Fruit fly (Drosophila melanogaster): ENCODE results near the gene amrt.

DNA sequence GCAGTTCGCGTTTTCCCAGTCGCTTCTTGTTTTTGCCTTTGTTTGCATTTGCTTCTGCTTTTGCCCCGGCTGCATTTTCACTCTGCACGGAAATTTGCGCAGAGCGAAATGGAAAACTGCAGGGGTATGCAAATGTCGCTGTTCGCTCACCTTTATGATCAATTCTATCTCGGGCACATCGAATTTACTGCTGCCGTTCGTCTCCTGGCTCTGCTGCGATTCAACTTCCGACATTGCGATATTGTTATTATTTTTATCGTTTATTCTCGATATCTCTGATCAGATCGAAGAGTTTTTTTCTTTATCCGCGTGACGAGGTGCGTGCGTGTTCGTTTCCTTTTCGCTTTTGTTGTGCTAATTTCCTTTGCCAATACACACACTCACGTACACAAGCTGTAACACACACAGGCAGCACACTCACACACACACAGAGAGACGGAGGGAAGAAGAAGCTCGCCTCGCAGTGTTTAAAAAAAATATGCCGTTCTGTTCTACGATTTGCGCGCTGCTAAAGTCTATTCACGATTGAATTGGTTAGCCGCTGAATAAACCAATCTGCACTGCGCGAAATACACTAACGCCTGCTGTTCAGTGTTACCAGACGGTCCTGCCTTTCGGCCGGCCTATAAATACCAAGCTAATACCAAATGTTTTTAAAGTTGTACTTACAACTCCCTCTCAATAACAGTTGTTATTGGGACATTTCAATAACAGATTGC lies 39.7 kb downstream of the amrt start, which contains the start of gene Clic:
- TF ChIP-seq CG11762 (GFP tag; optimal IDR thresholded peaks at IDR 0.05; ENCODE audit: insufficient read depth) (no peak), OdsH (GFP tag; optimal IDR thresholded peaks at IDR 0.05) (no peak)

Measured in whole organism, prepupa.